Fruit fly (Drosophila melanogaster) whole organism, wandering third instar larva: ENCODE data around the gene Rcd5.

ENCODE experiments used
- Dfd ChIP-seq: fragments of >200 bp; optimal IDR thresholded peaks from 2 replicates; lab custom pipeline; 2017; ENCODE audit warnings: missing biosample characterization, missing genetic modification characterization
- Myc ChIP-seq: fragments of >200 bp; optimal IDR thresholded peaks from 2 replicates; lab custom pipeline; 2017
- OdsH ChIP-seq: fragments of 200-800 bp; sonication (Bioruptor generic); optimal IDR thresholded peaks from 2 replicates; lab custom pipeline; 2016; ENCODE audit warnings: missing biosample characterization, mild to moderate bottlenecking, missing genetic modification characterization
- Sp1 ChIP-seq: fragments of 200-800 bp; sonication (Bioruptor generic); optimal IDR thresholded peaks from 3 replicates; lab custom pipeline; 2019; ENCODE audit warnings: missing biosample characterization, mild to moderate bottlenecking, missing genetic modification characterization, moderate library complexity
- fru ChIP-seq: fragments of 200-800 bp; sonication (Bioruptor generic); optimal IDR thresholded peaks from 3 replicates; lab custom pipeline; 2016; ENCODE audit warnings: missing biosample characterization, mild to moderate bottlenecking, missing genetic modification characterization
- pan ChIP-seq: fragments of >200 bp; optimal IDR thresholded peaks from 2 replicates; lab custom pipeline; 2017
- psq ChIP-seq: fragments of 200-800 bp; sonication (Bioruptor generic); optimal IDR thresholded peaks from 3 replicates; lab custom pipeline; 2017; ENCODE audit warnings: missing biosample characterization, mild to moderate bottlenecking, missing genetic modification characterization, moderate library complexity
- sage ChIP-seq: fragments of 200-800 bp; sonication (Bioruptor generic); optimal IDR thresholded peaks from 2 replicates; lab custom pipeline; 2016; ENCODE audit warnings: missing biosample characterization, mild to moderate bottlenecking, missing genetic modification characterization
- woc ChIP-seq: sonication (Bioruptor generic); optimal IDR thresholded peaks from 2 replicates; lab custom pipeline; 2016; ENCODE audit warnings: missing biosample characterization, mild to moderate bottlenecking, missing genetic modification characterization

DNA sequence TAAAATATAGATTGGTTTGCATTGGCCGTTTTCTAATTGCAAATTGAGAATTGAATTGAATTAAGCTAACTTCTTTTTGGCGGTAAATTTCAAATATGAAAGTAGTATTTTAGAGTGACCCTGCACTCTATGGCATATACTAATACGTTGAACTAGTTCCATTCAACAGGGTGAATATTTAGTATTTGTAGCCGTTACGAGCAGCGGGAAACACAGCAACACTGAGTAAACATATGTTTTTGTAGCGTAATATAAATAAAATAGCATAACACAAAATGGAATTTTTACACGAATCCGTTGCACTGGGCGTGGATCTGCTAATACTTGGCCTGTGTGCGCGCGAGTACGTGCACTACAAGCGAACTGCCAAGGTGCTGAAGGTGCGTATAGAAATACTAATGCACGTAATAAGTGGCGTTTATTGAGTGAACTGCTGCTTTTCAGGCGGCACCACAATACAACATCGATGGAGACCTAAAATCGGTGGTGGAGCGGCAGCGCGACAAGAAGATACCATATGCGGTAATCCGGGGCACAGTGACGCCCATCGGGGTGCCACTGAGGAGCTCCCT is 19.0 kb upstream of the Rcd5 start, which contains the start of gene Mul1:
- TF ChIP-seq woc (GFP tag; lab: Kevin White, UChicago) = no peak
- TF ChIP-seq Myc (lab: Kevin White, UChicago) = no peak
- TF ChIP-seq fru (GFP tag; lab: Kevin White, UChicago) = no peak
- no peak for TF ChIP-seq psq (GFP tag; lab: Kevin White, UChicago)
- TF ChIP-seq sage (GFP tag; lab: Kevin White, UChicago) = no peak
- TF ChIP-seq Dfd (GFP tag; lab: Kevin White, UChicago) = no peak
- no peak for TF ChIP-seq pan (lab: Kevin White, UChicago)
- TF ChIP-seq Sp1 (GFP tag; lab: Kevin White, UChicago) = no peak
- TF ChIP-seq OdsH (GFP tag; lab: Kevin White, UChicago) = no peak
